Worm (Caenorhabditis elegans): ENCODE measurements around the gene C37C3.17.

DNA sequence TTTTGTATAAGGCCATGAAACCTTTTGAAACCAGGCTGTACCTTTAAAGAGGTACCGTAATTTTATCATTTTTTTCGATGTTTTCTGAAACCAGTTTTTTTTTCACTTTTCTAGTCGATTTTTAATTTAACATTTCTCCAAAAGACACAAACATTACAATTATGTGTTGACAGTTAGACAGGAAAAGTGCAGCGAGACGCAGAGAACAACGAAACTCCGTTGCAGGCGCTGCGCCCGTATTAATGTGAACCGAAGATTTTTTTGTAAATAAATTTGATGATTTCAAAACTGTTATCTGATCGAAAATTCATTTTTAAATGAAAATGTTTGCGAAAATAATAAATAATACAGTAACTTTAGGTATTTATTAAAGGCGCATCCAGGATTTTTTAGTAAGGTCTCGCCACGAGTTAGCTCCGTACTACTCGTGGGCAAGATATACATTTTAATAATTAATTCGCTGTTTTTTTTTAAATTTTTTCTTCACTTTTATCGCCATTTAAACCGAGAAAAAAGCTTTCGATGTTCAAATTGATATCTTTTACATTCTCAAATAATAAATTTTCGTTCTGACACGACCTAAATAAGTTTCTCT lies 15.3 kb upstream of the C37C3.17 start, which contains the start of gene F40A3.3:
- no peak for TF ChIP-seq ceh-13 (GFP tag; optimal IDR thresholded peaks at IDR 0.05)
- no peak for TF ChIP-seq ama-1 (optimal IDR thresholded peaks at IDR 0.05)
- TF ChIP-seq ceh-36 (tag; optimal IDR thresholded peaks at IDR 0.05), result no peak
- no peak for TF ChIP-seq tra-4 (tag; optimal IDR thresholded peaks at IDR 0.05)
